Worm (Caenorhabditis elegans) whole organism, early embryonic: ENCODE results near the gene K02E7.12.

Experiments used
- B0310.2 ChIP-seq: sonication (generic microtip); optimal IDR thresholded peaks from 2 replicates; lab custom pipeline; 2016; ENCODE audit warnings: mild to moderate bottlenecking, missing genetic modification characterization, missing compliant biosample characterization
- ama-1 ChIP-seq: fragments of 150-350 bp; optimal IDR thresholded peaks from 2 replicates; lab custom pipeline; 2014
- ets-7 ChIP-seq: sonication (generic microtip); optimal IDR thresholded peaks from 2 replicates; lab custom pipeline; 2016; ENCODE audit warnings: missing genotype, missing genetic modification characterization, missing compliant biosample characterization
- flt-1 ChIP-seq: fragments of 200-800 bp; sonication (Bioruptor generic); IDR thresholded peaks from 2 replicates; pipeline ENCODE4 v1.3.6; 2022; ENCODE audit warnings: missing genetic modification characterization, missing compliant biosample characterization
- hmbx-1 ChIP-seq: sonication (generic microtip); optimal IDR thresholded peaks from 2 replicates; lab custom pipeline; 2016; ENCODE audit warnings: mild to moderate bottlenecking, missing genetic modification characterization, missing compliant biosample characterization
- hmg-4 ChIP-seq: fragments of 200-800 bp; sonication (Bioruptor generic); optimal IDR thresholded peaks from 2 replicates; lab custom pipeline; 2018; ENCODE audit warnings: mild to moderate bottlenecking, missing genetic modification characterization, missing compliant biosample characterization
- pes-1 ChIP-seq: fragments of 200-800 bp; sonication (Bioruptor generic); IDR thresholded peaks from 2 replicates; pipeline ENCODE4 v1.3.6; 2022; ENCODE audit warnings: missing genetic modification reagents, missing genetic modification characterization, missing compliant biosample characterization
- scrt-1 ChIP-seq: fragments of 200-800 bp; sonication (Bioruptor generic); IDR thresholded peaks from 2 replicates; pipeline ENCODE4 v1.3.6; 2022; ENCODE audit warnings: missing genetic modification characterization, missing compliant biosample characterization
- sea-1 ChIP-seq: fragments of 200-800 bp; sonication (Bioruptor generic); conservative IDR thresholded peaks from 2 replicates; pipeline ENCODE4 v1.3.6; 2022; ENCODE audit warnings: missing genetic modification characterization, missing compliant biosample characterization
- tbx-11 ChIP-seq: fragments of 200-800 bp; sonication (Bioruptor generic); IDR thresholded peaks from 2 replicates; pipeline ENCODE4 v1.3.6; 2022; ENCODE audit warnings: missing genetic modification characterization, missing compliant biosample characterization
- tbx-37 ChIP-seq: fragments of 200-800 bp; sonication (Bioruptor generic); conservative IDR thresholded peaks from 2 replicates; pipeline ENCODE4 v1.3.6; 2022; ENCODE audit warnings: missing genetic modification reagents, missing genetic modification characterization, missing compliant biosample characterization
- tra-4 ChIP-seq: sonication (generic microtip); optimal IDR thresholded peaks from 2 replicates; lab custom pipeline; 2017; ENCODE audit warnings: missing genetic modification characterization, missing compliant biosample characterization

- TF ChIP-seq ama-1 (lab: Kevin White, UChicago) (no peak), tra-4 (no peak), scrt-1 (GFP tag; lab: Robert Waterston, UW) (no peak), B0310.2 (no peak), sea-1 (no peak), pes-1 (GFP tag; lab: Robert Waterston, UW) (no peak), tbx-37 (GFP tag; lab: Robert Waterston, UW) (no peak), tbx-11 (GFP tag; lab: Robert Waterston, UW) (no peak), hmbx-1 (tag; lab: Kevin White, UChicago) (no peak), flt-1 (no peak), hmg-4 (GFP tag; lab: Kevin White, UChicago) (no peak), ets-7 (tag; lab: Kevin White, UChicago) (no peak)
These were observed 14.1 kb upstream of the K02E7.12 start for ce11 chrII:1056844-1057243.
